Worm (Caenorhabditis elegans) whole organism, young adult: ENCODE results near the gene T27A10.2.
A peak's percentile ranks its signal among the peaks of the same experiment; 100 is the strongest.

Source experiments
- F23B12.7 ChIP-seq: sonication (generic microtip); optimal IDR thresholded peaks from 2 replicates; lab custom pipeline; 2017; ENCODE audit warnings: missing genetic modification characterization, mild to moderate bottlenecking, missing compliant biosample characterization, antibody characterized with exemption, moderate library complexity; ENCODE audit not compliant: insufficient read depth
- Y67H2A.10 ChIP-seq: fragments of 200-800 bp; sonication (Bioruptor generic); conservative IDR thresholded peaks from 2 replicates; pipeline ENCODE4 v1.3.6; 2022; ENCODE audit warnings: missing genetic modification reagents, missing genetic modification characterization, missing compliant biosample characterization
- lsl-1 ChIP-seq: fragments of 200-800 bp; sonication (Bioruptor generic); optimal IDR thresholded peaks from 2 replicates; lab custom pipeline; 2018; ENCODE audit warnings: mild to moderate bottlenecking, missing genetic modification characterization, moderate library complexity, missing compliant biosample characterization
- madf-3 ChIP-seq: fragments of 200-800 bp; sonication (Bioruptor generic); IDR thresholded peaks from 2 replicates; pipeline ENCODE4 v1.3.6; 2022; ENCODE audit warnings: missing genetic modification reagents, missing genetic modification characterization, missing compliant biosample characterization
- nhr-80 ChIP-seq: sonication (generic microtip); optimal IDR thresholded peaks from 2 replicates; lab custom pipeline; 2016; ENCODE audit warnings: missing genetic modification characterization, missing compliant biosample characterization
- somi-1 ChIP-seq: fragments of 200-800 bp; sonication (Bioruptor generic); optimal IDR thresholded peaks from 2 replicates; lab custom pipeline; 2018; ENCODE audit warnings: mild to moderate bottlenecking, missing genetic modification characterization, missing compliant biosample characterization
- unc-62 ChIP-seq: fragments of 150-350 bp; optimal IDR thresholded peaks from 2 replicates; lab custom pipeline; 2014; ENCODE audit warnings: missing biosample characterization, missing genetic modification reagents, missing genetic modification characterization

ce11 chrX:3551173-3551572, 34.6 kb upstream of the T27A10.2 start:
- no peak for TF ChIP-seq F23B12.7 (tag; lab: Kevin White, UChicago)
- no peak for TF ChIP-seq unc-62 (GFP tag; lab: Kevin White, UChicago)
- no peak for TF ChIP-seq lsl-1
- TF ChIP-seq Y67H2A.10 (GFP tag; lab: Robert Waterston, UW), result no peak
- peak; percentile 46 for TF ChIP-seq nhr-80 (tag; lab: Kevin White, UChicago)
- no peak for TF ChIP-seq madf-3 (GFP tag; lab: Robert Waterston, UW)
- TF ChIP-seq somi-1 (GFP tag; lab: Kevin White, UChicago), result no peak
